Fruit fly (Drosophila melanogaster) whole organism, wandering third instar larva: ENCODE results near the gene fz.

Source experiments
- Abd-B ChIP-seq: fragments of >200 bp; optimal IDR thresholded peaks from 2 replicates; lab custom pipeline; 2017; ENCODE audit warnings: missing biosample characterization, missing genetic modification characterization
- CG9705 ChIP-seq: fragments of 200-800 bp; sonication (Bioruptor generic); optimal IDR thresholded peaks from 2 replicates; lab custom pipeline; 2018; ENCODE audit warnings: missing biosample characterization, mild to moderate bottlenecking, missing genetic modification characterization
- Hr83 ChIP-seq: fragments of 200-300 bp; sonication (Bioruptor generic); optimal IDR thresholded peaks from 2 replicates; lab custom pipeline; 2016; ENCODE audit warnings: missing biosample characterization, mild to moderate bottlenecking, missing genetic modification characterization, moderate library complexity; ENCODE audit not compliant: poor library complexity, severe bottlenecking
- Jra ChIP-seq: sonication (Bioruptor generic); optimal IDR thresholded peaks from 2 replicates; lab custom pipeline; 2016; ENCODE audit warnings: missing biosample characterization, missing genetic modification characterization
- OdsH ChIP-seq: fragments of 200-800 bp; sonication (Bioruptor generic); optimal IDR thresholded peaks from 2 replicates; lab custom pipeline; 2016; ENCODE audit warnings: missing biosample characterization, mild to moderate bottlenecking, missing genetic modification characterization
- Sp1 ChIP-seq: fragments of 200-800 bp; sonication (Bioruptor generic); optimal IDR thresholded peaks from 3 replicates; lab custom pipeline; 2019; ENCODE audit warnings: missing biosample characterization, mild to moderate bottlenecking, missing genetic modification characterization, moderate library complexity
- dsf ChIP-seq: sonication (Bioruptor generic); optimal IDR thresholded peaks from 2 replicates; lab custom pipeline; 2016; ENCODE audit warnings: missing biosample characterization, missing genetic modification characterization, borderline replicate concordance
- h ChIP-seq: fragments of 200-800 bp; sonication (Bioruptor generic); optimal IDR thresholded peaks from 3 replicates; lab custom pipeline; 2016; ENCODE audit warnings: missing biosample characterization, mild to moderate bottlenecking, missing genetic modification characterization
- lola ChIP-seq: fragments of >200 bp; optimal IDR thresholded peaks from 2 replicates; lab custom pipeline; 2017; ENCODE audit warnings: missing biosample characterization, missing genetic modification characterization
- pan ChIP-seq: fragments of >200 bp; optimal IDR thresholded peaks from 2 replicates; lab custom pipeline; 2017
- psq ChIP-seq: fragments of 200-800 bp; sonication (Bioruptor generic); optimal IDR thresholded peaks from 3 replicates; lab custom pipeline; 2017; ENCODE audit warnings: missing biosample characterization, mild to moderate bottlenecking, missing genetic modification characterization, moderate library complexity
- tai ChIP-seq: sonication (Bioruptor generic); optimal IDR thresholded peaks from 2 replicates; lab custom pipeline; 2016; ENCODE audit warnings: missing biosample characterization, missing genetic modification characterization
- usp ChIP-seq: fragments of >200 bp; optimal IDR thresholded peaks from 2 replicates; lab custom pipeline; 2017; ENCODE audit warnings: missing biosample characterization, missing genetic modification characterization
- woc ChIP-seq: sonication (Bioruptor generic); optimal IDR thresholded peaks from 2 replicates; lab custom pipeline; 2016; ENCODE audit warnings: missing biosample characterization, mild to moderate bottlenecking, missing genetic modification characterization

dm6 chr3L:14399873-14400272 lies 125.7 kb downstream of the fz start:
- no peak for TF ChIP-seq h (GFP tag; lab: Kevin White, UChicago)
- no peak for TF ChIP-seq Abd-B (GFP tag; lab: Kevin White, UChicago)
- TF ChIP-seq tai (GFP tag; lab: Kevin White, UChicago), result no peak
- TF ChIP-seq lola (GFP tag; lab: Kevin White, UChicago), result no peak
- no peak for TF ChIP-seq woc (GFP tag; lab: Kevin White, UChicago)
- no peak for TF ChIP-seq OdsH (GFP tag; lab: Kevin White, UChicago)
- no peak for TF ChIP-seq Sp1
- TF ChIP-seq usp (GFP tag; lab: Kevin White, UChicago), result no peak
- no peak for TF ChIP-seq dsf (GFP tag; lab: Kevin White, UChicago)
- TF ChIP-seq Jra (GFP tag; lab: Kevin White, UChicago), result no peak
- no peak for TF ChIP-seq pan (lab: Kevin White, UChicago)
- no peak for TF ChIP-seq Hr83 (GFP tag; lab: Kevin White, UChicago)
- no peak for TF ChIP-seq CG9705
- no peak for TF ChIP-seq psq
